Fruit fly (Drosophila melanogaster): ENCODE data around the gene CG4553.
A peak's percentile ranks its signal among the peaks of the same experiment; 100 is the strongest.

Gene CG4553

dm6 chr3R:25490778-25491664 is 14.3 kb upstream of the CG4553 start, which contains the start of the genes Gnpat and CG5112 (continued):
- TF ChIP-seq CG17328 (GFP tag; IDR thresholded peaks at IDR 0.05) (peak; percentile 61), CG7987 (GFP tag; optimal IDR thresholded peaks at IDR 0.05) (peak; percentile 36), sens (GFP tag) (peak; percentile 67), CG7928 (GFP tag; optimal IDR thresholded peaks at IDR 0.05) (no peak), eve (GFP tag; optimal IDR thresholded peaks at IDR 0.05) (no peak), jing (GFP tag; optimal IDR thresholded peaks at IDR 0.05) (no peak), E2f2 (GFP tag; IDR thresholded peaks at IDR 0.05) (peak; percentile 44), CG1792 (GFP tag; optimal IDR thresholded peaks at IDR 0.05) (peak; percentile 98), Xrp1 (GFP tag; IDR thresholded peaks at IDR 0.05) (peak; percentile 61; the same call in 1 of the 2 replicates), CG11398 (GFP tag; optimal IDR thresholded peaks at IDR 0.05) (no peak), CG12391 (tag; optimal IDR thresholded peaks at IDR 0.05) (peak; percentile 69), odd (GFP tag; optimal IDR thresholded peaks at IDR 0.05) (peak; percentile 45), fru (optimal IDR thresholded peaks at IDR 0.05) (no peak), tio (GFP tag; optimal IDR thresholded peaks at IDR 0.05) (no peak), CG16779 (GFP tag; IDR thresholded peaks at IDR 0.05) (peak; percentile 63), sens-2 (GFP tag; IDR thresholded peaks at IDR 0.05) (no peak), CG14050 (GFP tag; IDR thresholded peaks at IDR 0.05) (peak; percentile 47; the same call in 2 of the 3 replicates), Nf-YA (GFP tag; IDR thresholded peaks at IDR 0.05) (peak; percentile 46; the same call in 1 of the 2 replicates), Doc3 (GFP tag; IDR thresholded peaks at IDR 0.05; ENCODE audit: partially characterized antibody) (peak; percentile 56; the same call in 2 of the 3 replicates), CG6813 (GFP tag; optimal IDR thresholded peaks at IDR 0.05) (peak; percentile 55), CG2116 (GFP tag; optimal IDR thresholded peaks at IDR 0.05) (peak; percentile 60), stc (GFP tag; IDR thresholded peaks at IDR 0.05) (no peak), ERR (GFP tag; optimal IDR thresholded peaks at IDR 0.05) (no peak), lbe (GFP tag; optimal IDR thresholded peaks at IDR 0.05) (no peak), CG8924 (tag; optimal IDR thresholded peaks at IDR 0.05) (peak; percentile 68), Drgx (GFP tag; IDR thresholded peaks at IDR 0.05) (no peak; the same call in 1 of the 2 replicates), HmgZ (tag; optimal IDR thresholded peaks at IDR 0.05) (peak; percentile 46), ato (GFP tag; IDR thresholded peaks at IDR 0.05; ENCODE audit: partially characterized antibody) (peak; percentile 76), CG10543 (GFP tag; optimal IDR thresholded peaks at IDR 0.05) (peak; percentile 54), NC2α (GFP tag; optimal IDR thresholded peaks at IDR 0.05) (no peak), crol (GFP tag; IDR thresholded peaks at IDR 0.05) (no peak), bcd (GFP tag; optimal IDR thresholded peaks at IDR 0.05) (peak; percentile 43), bbx (GFP tag; IDR thresholded peaks at IDR 0.05; ENCODE audit: partially characterized antibody) (peak; percentile 74), dimm (GFP tag; IDR thresholded peaks at IDR 0.05) (peak; percentile 33; the same call in 1 of the 2 replicates), ac (GFP tag; optimal IDR thresholded peaks at IDR 0.05) (peak; percentile 96), tna (GFP tag; IDR thresholded peaks at IDR 0.05; ENCODE audit: partially characterized antibody) (peak; percentile 46), CG11085 (GFP tag; IDR thresholded peaks at IDR 0.05) (peak; percentile 52), CG1603 (tag; optimal IDR thresholded peaks at IDR 0.05) (peak; percentile 89), Hr3 (GFP tag; optimal IDR thresholded peaks at IDR 0.05) (peak; percentile 61), org-1 (GFP tag; optimal IDR thresholded peaks at IDR 0.05) (no peak), Hr51 (GFP tag; optimal IDR thresholded peaks at IDR 0.05) (peak; percentile 45 to 80), CG43689 (GFP tag; IDR thresholded peaks at IDR 0.05) (peak; percentile 42; the same call in 1 of the 2 replicates), al (GFP tag; IDR thresholded peaks at IDR 0.05) (peak; percentile 41; the same call in 1 of the 2 replicates), ken (GFP tag; IDR thresholded peaks at IDR 0.05) (peak; percentile 92), wdn (GFP tag; IDR thresholded peaks at IDR 0.05) (peak; percentile 50; the same call in 1 of the 2 replicates), CG14710 (tag; optimal IDR thresholded peaks at IDR 0.05) (peak; percentile 65), CG10274 (GFP tag; optimal IDR thresholded peaks at IDR 0.05) (no peak), Sry-β (GFP tag; optimal IDR thresholded peaks at IDR 0.05) (peak; percentile 15), CG4282 (GFP tag; optimal IDR thresholded peaks at IDR 0.05) (peak; percentile 71)

Measured in whole organism, embryonic.